Fruit fly (Drosophila melanogaster): ENCODE measurements around the gene CG8833.

The CG8833 gene

DNA sequence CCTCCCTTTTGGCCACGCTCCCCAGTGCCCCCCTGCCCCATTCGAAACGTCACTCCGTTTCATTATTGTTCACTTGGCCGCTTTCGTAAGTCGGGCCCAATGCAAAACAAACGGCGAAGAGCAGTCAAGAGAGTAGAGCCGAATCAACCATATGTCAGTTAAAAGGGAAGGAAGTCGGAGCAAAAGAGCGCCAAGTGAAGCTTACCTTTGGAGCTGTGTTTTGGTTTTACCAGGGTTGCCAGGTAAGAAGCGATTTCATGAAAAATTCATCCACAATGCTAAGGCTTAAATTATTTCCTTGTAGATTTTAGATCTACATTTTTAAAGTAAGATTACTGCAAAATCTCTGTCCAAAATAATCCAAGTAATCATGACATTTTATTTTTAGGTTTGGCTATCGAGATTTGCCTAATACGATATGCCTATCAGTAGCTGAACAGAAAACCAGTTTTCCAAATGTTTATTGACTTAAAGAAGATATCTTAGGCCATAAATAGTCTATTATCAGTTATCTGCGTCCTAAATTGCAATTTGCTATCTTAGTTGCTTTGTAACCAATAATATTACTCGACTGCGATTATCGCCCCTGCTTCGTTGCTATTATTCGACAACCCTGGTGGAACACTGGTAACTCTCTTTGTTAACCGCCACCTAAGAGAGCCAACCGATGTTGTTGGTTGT lies 9.8 kb upstream of the CG8833 start (continued):
- TF ChIP-seq CG13894 (tag; optimal IDR thresholded peaks at IDR 0.05) (no peak), Blimp-1 (GFP tag; optimal IDR thresholded peaks at IDR 0.05) (peak; percentile 77), Hmx (GFP tag; optimal IDR thresholded peaks at IDR 0.05) (peak; percentile 81), mirr (GFP tag; optimal IDR thresholded peaks at IDR 0.05) (peak; percentile 81), CG33557 (GFP tag; optimal IDR thresholded peaks at IDR 0.05) (peak; percentile 85), zf30C (GFP tag; optimal IDR thresholded peaks at IDR 0.05) (no peak), inv (GFP tag; IDR thresholded peaks at IDR 0.05; ENCODE audit: partially characterized antibody) (no peak), CG2120 (GFP tag; optimal IDR thresholded peaks at IDR 0.05) (peak; percentile 93), Sin3A (optimal IDR thresholded peaks at IDR 0.05) (no peak), cad (GFP tag; optimal IDR thresholded peaks at IDR 0.05) (no peak), jigr1 (GFP tag; IDR thresholded peaks at IDR 0.05) (peak; percentile 38; the same call in 1 of the 3 replicates), CG3281 (GFP tag; optimal IDR thresholded peaks at IDR 0.05) (peak; percentile 94), psq (GFP tag; optimal IDR thresholded peaks at IDR 0.05) (peak; percentile 43), lov (optimal IDR thresholded peaks at IDR 0.05) (no peak), lov (GFP tag; IDR thresholded peaks at IDR 0.05) (0 out of 3 replicates have a peak, but pooled peaks have one; percentile 52), gcm2 (GFP tag; optimal IDR thresholded peaks at IDR 0.05) (peak; percentile 68), CG8478 (optimal IDR thresholded peaks at IDR 0.05) (no peak), CG18011 (GFP tag; optimal IDR thresholded peaks at IDR 0.05) (peak; percentile 75), CTCF (GFP tag; optimal IDR thresholded peaks at IDR 0.05) (peak; percentile 40), TFAM (GFP tag; optimal IDR thresholded peaks at IDR 0.05) (peak; percentile 60), CG5953 (GFP tag; IDR thresholded peaks at IDR 0.05) (no peak), bab2 (GFP tag; optimal IDR thresholded peaks at IDR 0.05) (peak; percentile 85), MESR4 (GFP tag; optimal IDR thresholded peaks at IDR 0.05) (no peak), ato (GFP tag; IDR thresholded peaks at IDR 0.05; ENCODE audit: partially characterized antibody) (no peak), Deaf1 (tag; optimal IDR thresholded peaks at IDR 0.05) (no peak), CG7271 (tag; optimal IDR thresholded peaks at IDR 0.05) (no peak), CG15269 (tag; optimal IDR thresholded peaks at IDR 0.05) (peak; percentile 92), CG13424 (tag; optimal IDR thresholded peaks at IDR 0.05) (peak; percentile 93), Jarid2 (GFP tag; optimal IDR thresholded peaks at IDR 0.05) (no peak), CG1603 (tag; optimal IDR thresholded peaks at IDR 0.05) (peak; percentile 29), Lhr (GFP tag; optimal IDR thresholded peaks at IDR 0.05) (peak; percentile 75), CG17361 (GFP tag; IDR thresholded peaks at IDR 0.05) (peak; percentile 97), ham (GFP tag; IDR thresholded peaks at IDR 0.05) (no peak), her (GFP tag; optimal IDR thresholded peaks at IDR 0.05) (peak; percentile 82), Dref (GFP tag; IDR thresholded peaks at IDR 0.05) (no peak), Hr78 (GFP tag; optimal IDR thresholded peaks at IDR 0.05) (peak in 1 of 2 experiments; percentile 80), CG18476 (GFP tag; optimal IDR thresholded peaks at IDR 0.05) (peak; percentile 86), Scr (GFP tag; IDR thresholded peaks at IDR 0.05; ENCODE audit: partially characterized antibody) (no peak), dimm (GFP tag; IDR thresholded peaks at IDR 0.05) (no peak), tna (GFP tag; IDR thresholded peaks at IDR 0.05; ENCODE audit: partially characterized antibody) (no peak), CG7357 (GFP tag; IDR thresholded peaks at IDR 0.05) (peak; percentile 61; the same call in 2 of the 3 replicates), CG32772 (GFP tag; IDR thresholded peaks at IDR 0.05) (peak; percentile 37), CG12769 (tag; optimal IDR thresholded peaks at IDR 0.05) (peak; percentile 78), Meics (GFP tag; optimal IDR thresholded peaks at IDR 0.05) (no peak), row (GFP tag; IDR thresholded peaks at IDR 0.05) (peak; percentile 85), Dip2 (GFP tag; IDR thresholded peaks at IDR 0.05) (no peak), en (GFP tag; optimal IDR thresholded peaks at IDR 0.05) (peak; percentile 82), CG4617 (GFP tag; optimal IDR thresholded peaks at IDR 0.05; ENCODE audit: borderline replicate concordance) (peak; percentile 63), Hmr (GFP tag; optimal IDR thresholded peaks at IDR 0.05) (peak; percentile 88), CG13624 (GFP tag; optimal IDR thresholded peaks at IDR 0.05) (peak; percentile 93)

Measured in whole organism, embryonic.